Worm (Caenorhabditis elegans): ENCODE results near the gene Y44A6D.5.
A peak's percentile ranks its signal among the peaks of the same experiment; 100 is the strongest.

Y44A6D.5 gene

DNA sequence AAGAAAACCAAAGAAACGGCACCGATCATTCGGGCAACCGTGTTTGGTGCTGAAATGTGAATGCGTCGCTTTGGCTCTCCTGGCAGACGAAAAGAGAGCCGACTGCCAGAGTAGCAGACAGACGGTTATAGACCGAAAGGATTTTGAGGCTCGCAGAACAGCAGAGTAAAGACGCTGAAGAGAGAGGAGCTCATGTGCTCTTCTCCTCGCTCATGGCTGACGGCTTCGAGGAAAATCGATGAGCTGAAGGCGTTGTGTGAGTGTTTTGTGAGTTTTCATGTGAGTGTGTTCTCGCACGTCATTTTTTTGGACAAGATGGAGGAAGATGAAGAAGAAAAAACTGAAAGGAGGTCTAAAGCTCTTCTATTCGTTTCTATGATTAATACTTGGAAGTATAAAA lies 26.0 kb upstream of the Y44A6D.5 start, which contains the start of gene sbt-1 (continued):
- TF ChIP-seq egl-43 (GFP tag; IDR thresholded peaks at IDR 0.05) = 0 out of 2 replicates have a peak, but pooled peaks have one; percentile 42
- TF ChIP-seq set-16 (GFP tag; IDR thresholded peaks at IDR 0.05) = peak; percentile 55
- peak; percentile 75 for TF ChIP-seq hmg-1.1 (GFP tag; IDR thresholded peaks at IDR 0.05)
- TF ChIP-seq gei-8 (GFP tag; optimal IDR thresholded peaks at IDR 0.05) = no peak
- TF ChIP-seq aha-1 (tag) = peak; percentile 96
- peak; percentile 39 for TF ChIP-seq mes-2 (tag; optimal IDR thresholded peaks at IDR 0.05; ENCODE audit: poor library complexity, severe bottlenecking)
- peak; percentile 14 for TF ChIP-seq hlh-11 (tag; optimal IDR thresholded peaks at IDR 0.05)
- TF ChIP-seq hlh-30 (tag; optimal IDR thresholded peaks at IDR 0.05; ENCODE audit: insufficient read depth) = peak; percentile 83

- TF ChIP-seq madf-9 (GFP tag; conservative IDR thresholded peaks at IDR 0.05) = no peak
- TF ChIP-seq ceh-28 (tag; optimal IDR thresholded peaks at IDR 0.05) = no peak
- no peak for TF ChIP-seq F10B5.3 (tag; optimal IDR thresholded peaks at IDR 0.05)
- no peak for TF ChIP-seq fkh-10 (GFP tag; optimal IDR thresholded peaks at IDR 0.05)
- TF ChIP-seq nhr-48 (tag; optimal IDR thresholded peaks at IDR 0.05) = no peak
- TF ChIP-seq F37D6.2 (tag; optimal IDR thresholded peaks at IDR 0.05) = no peak
- no peak for TF ChIP-seq R02D3.7 (tag; optimal IDR thresholded peaks at IDR 0.05)
- peak; percentile 73 for TF ChIP-seq aha-1 (tag)
- TF ChIP-seq unc-62 (GFP tag; optimal IDR thresholded peaks at IDR 0.05 in 1 of 2) = peak in 1 of 2 experiments; percentile 81
- TF ChIP-seq unc-62 (tag; optimal IDR thresholded peaks at IDR 0.05) = no peak
- TF ChIP-seq tag-97 (GFP tag; IDR thresholded peaks at IDR 0.05) = no peak
- no peak for TF ChIP-seq pqm-1 (tag; optimal IDR thresholded peaks at IDR 0.05)
Measured at ce11 chrV:20826618-20827017, 23.8 kb upstream of the Y44A6D.5 start.

DNA sequence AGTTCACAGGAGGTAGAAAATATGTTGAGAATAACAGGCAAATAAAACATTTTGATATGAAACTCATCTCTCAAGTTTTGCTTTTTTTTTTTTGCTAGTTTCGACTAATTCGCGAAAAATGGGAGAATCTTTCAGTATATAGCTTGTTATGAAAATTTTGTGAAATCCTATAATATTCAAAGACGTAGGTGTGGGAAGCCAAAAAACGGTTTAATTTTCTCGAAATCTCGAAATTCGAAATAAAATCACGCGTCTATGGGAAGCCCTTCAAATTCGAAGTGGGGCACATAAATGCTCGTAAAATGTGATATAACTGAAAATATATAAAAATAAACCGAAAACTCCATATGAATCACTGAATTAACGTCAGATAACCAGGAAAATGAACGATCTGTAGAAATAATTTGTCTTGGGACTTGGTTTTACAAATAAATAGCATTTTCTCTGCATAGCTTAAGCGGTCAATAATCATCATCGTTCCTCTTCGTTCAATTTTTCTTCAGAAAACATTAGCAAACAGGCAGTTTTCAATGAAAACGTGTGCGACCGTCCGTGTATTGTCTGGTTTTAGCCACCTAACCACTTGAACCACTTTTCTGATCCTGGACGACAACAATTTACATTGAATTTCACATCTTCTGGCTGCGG lies 22.3 kb upstream of the Y44A6D.5 start, which contains the start of the genes gcy-22 and grl-14:
TSS of gene gcy-22 (minus strand) at position 101 of the 648 bp plus-strand sequence.
TSS of gene grl-14 (plus strand) at position 598 of the 648 bp plus-strand sequence.
- TF ChIP-seq snpc-1.2 (GFP tag; IDR thresholded peaks at IDR 0.05) (no peak), lin-1 (GFP tag; IDR thresholded peaks at IDR 0.05) (no peak), mxl-3 (GFP tag; optimal IDR thresholded peaks at IDR 0.05) (no peak), daf-19 (GFP tag; conservative IDR thresholded peaks at IDR 0.05) (no peak), hlh-11 (tag; optimal IDR thresholded peaks at IDR 0.05) (no peak), lir-3 (tag; optimal IDR thresholded peaks at IDR 0.05) (no peak), Y75B8A.6 (GFP tag; IDR thresholded peaks at IDR 0.05) (no peak), hif-1 (tag; optimal IDR thresholded peaks at IDR 0.05) (no peak)

ce11 chrV:20820033-20820432 lies 17.2 kb upstream of the Y44A6D.5 start, which contains the start of gene T03D8.6:
Gene T03D8.6 (minus strand): TSS chrV:20820330.
- TF ChIP-seq T26A8.4 (GFP tag; IDR thresholded peaks at IDR 0.05) (no peak), nhr-28 (tag; optimal IDR thresholded peaks at IDR 0.05) (peak; percentile 17)

- TF ChIP-seq lin-38 (GFP tag; IDR thresholded peaks at IDR 0.05) (no peak), zip-11 (GFP tag; IDR thresholded peaks at IDR 0.05) (no peak), nhr-48 (tag; optimal IDR thresholded peaks at IDR 0.05) (no peak), mep-1 (tag; optimal IDR thresholded peaks at IDR 0.05) (no peak), lin-13 (GFP tag; optimal IDR thresholded peaks at IDR 0.05) (no peak), Y5F2A.4 (GFP tag; optimal IDR thresholded peaks at IDR 0.05) (no peak), Y75B8A.6 (GFP tag; IDR thresholded peaks at IDR 0.05) (no peak), ces-1 (GFP tag; optimal IDR thresholded peaks at IDR 0.05) (no peak), lsy-2 (tag; optimal IDR thresholded peaks at IDR 0.05) (no peak), snpc-1.2 (GFP tag; IDR thresholded peaks at IDR 0.05) (no peak), ctbp-1 (GFP tag; IDR thresholded peaks at IDR 0.05) (no peak), nhr-28 (tag; optimal IDR thresholded peaks at IDR 0.05) (no peak), dpl-1 (GFP tag; optimal IDR thresholded peaks at IDR 0.05) (no peak), vab-7 (GFP tag; IDR thresholded peaks at IDR 0.05) (no peak)
Measured at ce11 chrV:20815842-20816241, 13.0 kb upstream of the Y44A6D.5 start, which contains the start of gene sshk-1. Gene sshk-1 (plus strand): TSS chrV:20816142.

All from whole organism, L4 larva.